Fruit fly (Drosophila melanogaster): Measurements from ENCODE around the gene Lcp65Ab2.

Lcp65Ab2 gene

DNA sequence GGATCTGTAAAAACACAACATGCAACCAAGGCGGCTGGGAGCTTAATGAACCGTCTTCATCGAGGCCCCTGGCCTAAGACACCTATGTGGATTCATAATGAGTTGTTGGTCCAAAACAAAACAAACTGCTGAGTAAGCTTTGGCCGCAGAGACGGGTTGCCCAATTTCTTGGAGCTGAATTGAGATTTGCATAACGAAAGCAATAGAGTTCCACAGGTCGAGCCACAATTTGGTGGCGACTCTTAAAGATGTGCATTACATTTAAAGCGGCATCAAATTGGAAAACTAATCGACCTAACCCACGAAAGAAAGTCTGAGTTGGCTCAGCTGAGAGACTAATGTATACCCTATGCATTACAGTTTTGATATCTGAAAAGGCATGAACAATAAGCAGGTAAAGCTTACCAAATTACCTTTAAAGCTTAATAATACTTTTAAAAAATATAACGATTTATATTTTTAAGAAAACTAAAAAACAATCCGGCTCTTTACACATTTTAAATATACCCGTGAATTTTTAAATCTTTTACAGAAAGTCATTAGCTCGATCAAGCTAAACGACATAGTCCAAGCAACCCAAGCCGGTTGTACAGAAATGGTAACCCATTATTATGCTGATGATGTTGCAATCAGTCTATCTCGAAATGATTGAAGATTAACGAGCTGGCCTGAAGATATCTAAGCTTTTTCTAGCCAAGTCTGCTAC, 11.0 kb downstream of the Lcp65Ab2 start, which contains the start of gene CG13297 (continued):
- TF ChIP-seq dmrt99B (tag; optimal IDR thresholded peaks at IDR 0.05) (peak; percentile 88), ham (GFP tag; IDR thresholded peaks at IDR 0.05) (no peak), vnd (GFP tag; IDR thresholded peaks at IDR 0.05; ENCODE audit: partially characterized antibody) (no peak), CG11723 (GFP tag; optimal IDR thresholded peaks at IDR 0.05) (peak; percentile 25), gsb (GFP tag; IDR thresholded peaks at IDR 0.05) (no peak), Dref (GFP tag; IDR thresholded peaks at IDR 0.05) (no peak), CG7786 (GFP tag; optimal IDR thresholded peaks at IDR 0.05) (no peak), HLH3B (GFP tag; IDR thresholded peaks at IDR 0.05) (peak; percentile 62), Doc3 (GFP tag; IDR thresholded peaks at IDR 0.05; ENCODE audit: partially characterized antibody) (no peak), HHEX (GFP tag; optimal IDR thresholded peaks at IDR 0.05) (no peak), Kr (GFP tag; optimal IDR thresholded peaks at IDR 0.05) (no peak), CG8089 (GFP tag; optimal IDR thresholded peaks at IDR 0.05) (no peak), Blimp-1 (GFP tag; optimal IDR thresholded peaks at IDR 0.05) (peak; percentile 54), HLHmδ (GFP tag; optimal IDR thresholded peaks at IDR 0.05) (no peak), ash1 (GFP tag; optimal IDR thresholded peaks at IDR 0.05) (no peak), CG9797 (GFP tag; optimal IDR thresholded peaks at IDR 0.05) (no peak), CG11504 (tag; optimal IDR thresholded peaks at IDR 0.05) (peak; percentile 86), BtbVII (GFP tag; optimal IDR thresholded peaks at IDR 0.05) (no peak), Lpt (GFP tag; optimal IDR thresholded peaks at IDR 0.05) (no peak), lov (optimal IDR thresholded peaks at IDR 0.05) (no peak), lov (GFP tag; IDR thresholded peaks at IDR 0.05) (no peak), jigr1 (GFP tag; IDR thresholded peaks at IDR 0.05) (peak; percentile 45; the same call in 1 of the 3 replicates), Hr78 (GFP tag; optimal IDR thresholded peaks at IDR 0.05) (peak in 1 of 2 experiments; percentile 76), gcm (GFP tag; optimal IDR thresholded peaks at IDR 0.05) (peak; percentile 32), ap (GFP tag; IDR thresholded peaks at IDR 0.05) (0 out of 2 replicates have a peak, but pooled peaks have one; percentile 14), CG12744 (GFP tag; optimal IDR thresholded peaks at IDR 0.05) (no peak), CG32767 (GFP tag; IDR thresholded peaks at IDR 0.05) (peak; percentile 69; the same call in 1 of the 2 replicates), CG31365 (tag; optimal IDR thresholded peaks at IDR 0.05) (no peak), CG5953 (GFP tag; IDR thresholded peaks at IDR 0.05) (no peak), scrt (GFP tag; optimal IDR thresholded peaks at IDR 0.05) (peak; percentile 26), stc (GFP tag; IDR thresholded peaks at IDR 0.05) (peak; percentile 53; the same call in 1 of the 2 replicates), E2f2 (GFP tag; IDR thresholded peaks at IDR 0.05) (0 out of 2 replicates have a peak, but pooled peaks have one; percentile 10), CG18011 (GFP tag; optimal IDR thresholded peaks at IDR 0.05) (no peak), D19B (GFP tag; optimal IDR thresholded peaks at IDR 0.05) (peak; percentile 30), inv (GFP tag; IDR thresholded peaks at IDR 0.05; ENCODE audit: partially characterized antibody) (no peak)

dm6 chr3L:6158530-6158929, 12.1 kb downstream of the Lcp65Ab2 start, which contains the start of gene Cpr65Ay:
TSS of gene Cpr65Ay (minus strand) at chr3L:6158630.
- TF ChIP-seq slbo (GFP tag; IDR thresholded peaks at IDR 0.05), result 0 out of 2 replicates have a peak, but pooled peaks have one; percentile 13
- no peak for TF ChIP-seq trem (tag; optimal IDR thresholded peaks at IDR 0.05)

dm6 chr3L:6159863-6160262, 13.4 kb downstream of the Lcp65Ab2 start:
- peak; percentile 64 for TF ChIP-seq dmrt11E (tag; optimal IDR thresholded peaks at IDR 0.05)
- TF ChIP-seq CG12071 (GFP tag; optimal IDR thresholded peaks at IDR 0.05), result no peak
- no peak for TF ChIP-seq Stat92E (GFP tag; optimal IDR thresholded peaks at IDR 0.05)
- no peak for TF ChIP-seq Dip2 (GFP tag; IDR thresholded peaks at IDR 0.05)
- TF ChIP-seq CG30403 (GFP tag; optimal IDR thresholded peaks at IDR 0.05), result peak; percentile 1
- peak; percentile 23 for TF ChIP-seq grau (tag; optimal IDR thresholded peaks at IDR 0.05)
- TF ChIP-seq CG10267 (tag; optimal IDR thresholded peaks at IDR 0.05), result peak; percentile 43
- TF ChIP-seq Hsf (GFP tag; optimal IDR thresholded peaks at IDR 0.05), result no peak
- no peak for TF ChIP-seq CHES-1-like (GFP tag; optimal IDR thresholded peaks at IDR 0.05)
- TF ChIP-seq CoRest (tag; optimal IDR thresholded peaks at IDR 0.05), result peak; percentile 26
- peak; percentile 16 for TF ChIP-seq CG15696 (tag; optimal IDR thresholded peaks at IDR 0.05)
- peak; percentile 1 for TF ChIP-seq Deaf1 (tag; optimal IDR thresholded peaks at IDR 0.05)

All from whole organism, embryonic.